Worm (Caenorhabditis elegans): ENCODE measurements around the gene fozi-1.

DNA sequence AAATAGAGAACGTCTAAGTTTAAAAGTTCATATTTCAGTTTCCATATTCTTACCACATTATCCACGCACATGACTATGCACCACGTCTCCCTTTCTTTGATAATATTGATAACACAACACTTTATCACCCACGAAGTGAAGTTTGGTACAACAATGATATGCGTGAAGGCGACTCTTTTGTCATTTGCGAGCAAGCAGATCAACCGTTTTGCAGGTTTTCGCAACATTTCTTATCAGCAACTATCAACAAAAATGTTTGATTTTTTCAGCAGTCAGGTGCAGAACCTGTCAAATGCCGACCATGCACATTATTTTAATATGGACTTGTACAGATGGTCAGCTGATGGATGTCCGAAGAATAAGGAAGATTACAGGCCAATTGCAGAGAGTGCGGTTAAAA is 44.9 kb downstream of the fozi-1 start:
- no peak for TF ChIP-seq fkh-10 (GFP tag; optimal IDR thresholded peaks at IDR 0.05)
- peak; percentile 85 for TF ChIP-seq elt-2 (tag; optimal IDR thresholded peaks at IDR 0.05)
- TF ChIP-seq npax-4 (tag; optimal IDR thresholded peaks at IDR 0.05): no peak
- TF ChIP-seq pha-4 (tag; optimal IDR thresholded peaks at IDR 0.05): no peak
- TF ChIP-seq unc-55 (GFP tag; optimal IDR thresholded peaks at IDR 0.05): no peak
- no peak for TF ChIP-seq ama-1 (optimal IDR thresholded peaks at IDR 0.05)
- TF ChIP-seq ceh-45 (GFP tag; IDR thresholded peaks at IDR 0.05): no peak
- no peak for TF ChIP-seq rnt-1 (tag; optimal IDR thresholded peaks at IDR 0.05)
- TF ChIP-seq ref-2 (tag; optimal IDR thresholded peaks at IDR 0.05): no peak
- TF ChIP-seq pqm-1 (tag; optimal IDR thresholded peaks at IDR 0.05): no peak
- TF ChIP-seq ceh-19 (GFP tag; optimal IDR thresholded peaks at IDR 0.05): no peak
- no peak for TF ChIP-seq dve-1 (tag; optimal IDR thresholded peaks at IDR 0.05)
- TF ChIP-seq ceh-18 (tag; optimal IDR thresholded peaks at IDR 0.05): no peak
- TF ChIP-seq K02D7.2 (tag; optimal IDR thresholded peaks at IDR 0.05): no peak
